Worm (Caenorhabditis elegans) whole organism, mixed stage, embryonic: Measurements from ENCODE around the gene idpp-12.
A peak's percentile ranks its signal among the peaks of the same experiment; 100 is the strongest.

Source experiments
- drap-1 ChIP-seq: fragments of 200-800 bp; sonication (Bioruptor generic); optimal IDR thresholded peaks from 3 replicates; lab custom pipeline; 2018; ENCODE audit warnings: mild to moderate bottlenecking, missing genetic modification characterization, missing compliant biosample characterization
- elt-3 ChIP-seq: fragments of 150-350 bp; optimal IDR thresholded peaks from 2 replicates; lab custom pipeline; 2014; ENCODE audit warnings: missing biosample characterization, missing genetic modification characterization
- lsy-2 ChIP-seq: fragments of 150-350 bp; optimal IDR thresholded peaks from 2 replicates; lab custom pipeline; 2014; ENCODE audit warnings: missing biosample characterization, missing genetic modification characterization
- mab-5 ChIP-seq: fragments of 150-350 bp; optimal IDR thresholded peaks from 2 replicates; lab custom pipeline; 2014; ENCODE audit warnings: missing biosample characterization, missing genetic modification characterization
- mep-1 ChIP-seq: fragments of 150-350 bp; optimal IDR thresholded peaks from 2 replicates; lab custom pipeline; 2017; ENCODE audit warnings: missing biosample characterization, missing genetic modification reagents, missing genetic modification characterization, inconsistent platforms
- nhr-12 ChIP-seq: fragments of 150-350 bp; optimal IDR thresholded peaks from 2 replicates; lab custom pipeline; 2014; ENCODE audit warnings: missing biosample characterization, missing genetic modification characterization
- nhr-28 ChIP-seq: fragments of 150-350 bp; optimal IDR thresholded peaks from 2 replicates; lab custom pipeline; 2014; ENCODE audit warnings: missing biosample characterization, missing genetic modification characterization
- nhr-76 ChIP-seq: sonication (generic microtip); optimal IDR thresholded peaks from 2 replicates; lab custom pipeline; 2017; ENCODE audit warnings: missing biosample characterization, missing genetic modification characterization
- unc-39 ChIP-seq: fragments of 150-350 bp; optimal IDR thresholded peaks from 2 replicates; lab custom pipeline; 2014; ENCODE audit warnings: missing biosample characterization, missing genetic modification characterization
- unc-62 ChIP-seq: fragments of 150-350 bp; optimal IDR thresholded peaks from 2 replicates; lab custom pipeline; 2014; ENCODE audit warnings: missing biosample characterization, missing genetic modification reagents, missing genetic modification characterization
- ztf-11 ChIP-seq: fragments of 150-350 bp; optimal IDR thresholded peaks from 2 replicates; lab custom pipeline; 2014; ENCODE audit warnings: missing biosample characterization, missing genetic modification characterization

ce11 chrIV:3256866-3257265, 46.9 kb upstream of the idpp-12 start:
- no peak for TF ChIP-seq mep-1 (tag; lab: Kevin White, UChicago)
- peak; percentile 38 for TF ChIP-seq unc-62 (GFP tag; lab: Kevin White, UChicago)
- no peak for TF ChIP-seq elt-3 (tag; lab: Kevin White, UChicago)
- TF ChIP-seq ztf-11 (tag; lab: Kevin White, UChicago): no peak
- no peak for TF ChIP-seq nhr-76 (tag; lab: Kevin White, UChicago)
- TF ChIP-seq lsy-2 (tag; lab: Kevin White, UChicago): no peak
- TF ChIP-seq nhr-28 (tag; lab: Kevin White, UChicago): no peak
- no peak for TF ChIP-seq nhr-12 (tag; lab: Kevin White, UChicago)
- TF ChIP-seq drap-1 (GFP tag; lab: Kevin White, UChicago): no peak
- no peak for TF ChIP-seq mab-5
- no peak for TF ChIP-seq unc-39 (tag; lab: Kevin White, UChicago)
